Fruit fly (Drosophila melanogaster) whole organism: ENCODE data around the gene CG6287.

ENCODE experiments used
- Dll ChIP-seq: fragments of >200 bp; optimal IDR thresholded peaks from 2 replicates; lab custom pipeline; 2017
- EcR ChIP-seq, 2 experiments: fragments of >200 bp; optimal IDR thresholded peaks; 2 replicates each; lab custom pipeline; 2017; ENCODE audit warnings: missing biosample characterization in 2 of 2, missing genetic modification characterization in 2 of 2, missing genetic modification reagents in 2 of 2
- psq ChIP-seq: fragments of >200 bp; optimal IDR thresholded peaks from 2 replicates; lab custom pipeline; 2017

dm6 chr2L:11182610-11183243 is 27.2 kb upstream of the CG6287 start:
- TF ChIP-seq psq (lab: Kevin White, UChicago) (no peak), Dll (lab: Kevin White, UChicago) (no peak), EcR (GFP tag; optimal IDR thresholded peaks at IDR 0.05; lab: Kevin White, UChicago) (no peak)
